Worm (Caenorhabditis elegans): ENCODE measurements around the gene aexr-2.

DNA sequence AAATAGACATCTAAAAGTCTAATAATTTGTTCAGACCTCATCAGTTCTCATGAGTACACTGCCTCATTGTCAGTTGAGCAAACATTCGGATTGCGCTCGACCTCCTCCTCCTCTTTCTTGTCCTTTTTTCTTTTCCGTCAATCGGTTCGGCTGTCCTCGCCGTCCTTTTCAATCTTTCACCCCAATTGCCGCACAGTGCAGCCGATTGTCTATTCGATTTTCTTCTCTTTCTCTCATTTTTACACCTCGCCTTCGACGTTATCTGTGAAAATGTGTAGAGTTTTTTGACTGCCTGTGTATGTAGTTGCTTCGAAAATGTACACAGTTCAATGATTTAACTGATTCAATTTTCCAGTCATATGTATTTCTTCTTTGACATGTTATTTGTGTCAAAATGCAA is 21.8 kb upstream of the aexr-2 start:
- TF ChIP-seq ama-1 (optimal IDR thresholded peaks at IDR 0.05) (no peak), unc-130 (GFP tag; optimal IDR thresholded peaks at IDR 0.05) (no peak), ces-1 (GFP tag; optimal IDR thresholded peaks at IDR 0.05) (no peak), ztf-11 (tag; optimal IDR thresholded peaks at IDR 0.05) (no peak)
